Worm (Caenorhabditis elegans) whole organism, young adult: Measurements from ENCODE around the gene C08H9.16.
A peak's percentile ranks its signal among the peaks of the same experiment; 100 is the strongest.

Source experiments
- F10E7.11 ChIP-seq: sonication (generic microtip); optimal IDR thresholded peaks from 2 replicates; lab custom pipeline; 2017; ENCODE audit warnings: mild to moderate bottlenecking, missing genetic modification characterization, moderate library complexity, missing compliant biosample characterization
- F22D6.2 ChIP-seq: sonication (generic microtip); optimal IDR thresholded peaks from 2 replicates; lab custom pipeline; 2016; ENCODE audit warnings: mild to moderate bottlenecking, missing genetic modification characterization, missing compliant biosample characterization
- T07F8.4 ChIP-seq: sonication (generic microtip); optimal IDR thresholded peaks from 2 replicates; lab custom pipeline; 2016; ENCODE audit warnings: mild to moderate bottlenecking, missing genetic modification characterization, moderate library complexity, missing compliant biosample characterization
- T26A5.8 ChIP-seq: sonication (generic microtip); optimal IDR thresholded peaks from 2 replicates; lab custom pipeline; 2016; ENCODE audit warnings: missing genetic modification characterization, missing compliant biosample characterization
- Y53F4B.3 ChIP-seq: fragments of 200-800 bp; sonication (Bioruptor generic); IDR thresholded peaks from 2 replicates; pipeline ENCODE4 v1.3.6; 2022; ENCODE audit warnings: missing genetic modification reagents, missing genetic modification characterization, missing compliant biosample characterization
- Y53G8AR.9 ChIP-seq: fragments of 200-800 bp; sonication (Bioruptor generic); conservative IDR thresholded peaks from 2 replicates; pipeline ENCODE4 v1.3.6; 2022; ENCODE audit warnings: missing genetic modification reagents, missing genetic modification characterization, missing compliant biosample characterization
- Y95B8A.8 ChIP-seq: fragments of 200-800 bp; sonication (Bioruptor generic); IDR thresholded peaks from 2 replicates; pipeline ENCODE4 v1.3.6; 2022; ENCODE audit warnings: missing genetic modification reagents, missing genetic modification characterization, missing compliant biosample characterization
- ama-1 ChIP-seq, 3 experiments: fragments of 150-350 bp in 1 of 3; sonication (generic microtip) in 2 of 3; optimal IDR thresholded peaks; 2 replicates each; lab custom pipeline; 2014 to 2018; ENCODE audit warnings: missing biosample characterization in 2 of 3, missing genetic modification characterization in 2 of 3, missing genetic modification reagents in 2 of 3
- aptf-2 ChIP-seq: fragments of 200-800 bp; sonication (Bioruptor generic); conservative IDR thresholded peaks from 2 replicates; pipeline ENCODE4 v1.3.6; 2022; ENCODE audit warnings: missing genetic modification reagents, missing genetic modification characterization, missing compliant biosample characterization
- athp-1 ChIP-seq: sonication (generic microtip); optimal IDR thresholded peaks from 2 replicates; lab custom pipeline; 2017; ENCODE audit warnings: mild to moderate bottlenecking, missing genetic modification characterization, missing compliant biosample characterization
- attf-3 ChIP-seq: fragments of 200-800 bp; sonication (Bioruptor generic); conservative IDR thresholded peaks from 2 replicates; pipeline ENCODE4 v1.3.6; 2022; ENCODE audit warnings: missing genetic modification reagents, missing genetic modification characterization, missing compliant biosample characterization
- attf-5 ChIP-seq: fragments of 200-800 bp; sonication (Bioruptor generic); optimal IDR thresholded peaks from 2 replicates; lab custom pipeline; 2018; ENCODE audit warnings: mild to moderate bottlenecking, missing genetic modification characterization, missing compliant biosample characterization
- bed-2 ChIP-seq: fragments of 200-800 bp; sonication (Bioruptor generic); IDR thresholded peaks from 2 replicates; pipeline ENCODE4 v1.3.6; 2022; ENCODE audit warnings: missing genetic modification reagents, missing genetic modification characterization, missing compliant biosample characterization
- chd-7 ChIP-seq: sonication (generic microtip); optimal IDR thresholded peaks from 2 replicates; lab custom pipeline; 2016; ENCODE audit warnings: mild to moderate bottlenecking, missing genetic modification characterization, moderate library complexity, missing compliant biosample characterization
- die-1 ChIP-seq: sonication (generic microtip); optimal IDR thresholded peaks from 2 replicates; lab custom pipeline; 2016; ENCODE audit warnings: missing genotype, mild to moderate bottlenecking, missing genetic modification characterization, missing compliant biosample characterization
- dpff-1 ChIP-seq: sonication (generic microtip); optimal IDR thresholded peaks from 2 replicates; lab custom pipeline; 2017; ENCODE audit warnings: mild to moderate bottlenecking, missing genetic modification characterization, missing compliant biosample characterization
- egl-44 ChIP-seq: fragments of 200-800 bp; sonication (Bioruptor generic); IDR thresholded peaks from 2 replicates; pipeline ENCODE4 v1.3.6; 2022; ENCODE audit warnings: missing genetic modification reagents, missing genetic modification characterization, missing compliant biosample characterization
- egrh-3 ChIP-seq: fragments of 200-800 bp; sonication (Bioruptor generic); IDR thresholded peaks from 2 replicates; pipeline ENCODE4 v1.3.6; 2022; ENCODE audit warnings: missing genetic modification reagents, missing genetic modification characterization, missing compliant biosample characterization
- ets-4 ChIP-seq: fragments of 200-800 bp; sonication (Bioruptor generic); optimal IDR thresholded peaks from 2 replicates; lab custom pipeline; 2018; ENCODE audit warnings: mild to moderate bottlenecking, missing genetic modification characterization, missing compliant biosample characterization
- hlh-12 ChIP-seq: sonication (generic microtip); optimal IDR thresholded peaks from 2 replicates; lab custom pipeline; 2016; ENCODE audit warnings: missing genetic modification characterization, missing compliant biosample characterization
- hmg-1.2 ChIP-seq: fragments of 200-800 bp; sonication (Bioruptor generic); IDR thresholded peaks from 2 replicates; pipeline ENCODE4 v1.3.6; 2022; ENCODE audit warnings: missing genetic modification reagents, missing genetic modification characterization, missing compliant biosample characterization
- let-607 ChIP-seq, 2 experiments: fragments of 200-800 bp in 1 of 2; sonication (Bioruptor generic) in 1 of 2; sonication (generic microtip) in 1 of 2; optimal IDR thresholded peaks; 2 replicates each; lab custom pipeline; 2016 to 2018; ENCODE audit warnings: mild to moderate bottlenecking in 2 of 2, missing compliant biosample characterization in 2 of 2, missing genetic modification characterization in 2 of 2, moderate library complexity in 2 of 2, missing genotype in 1 of 2
- lsy-27 ChIP-seq: sonication (generic microtip); optimal IDR thresholded peaks from 2 replicates; lab custom pipeline; 2017; ENCODE audit warnings: missing genetic modification characterization, mild to moderate bottlenecking, missing compliant biosample characterization, antibody characterized with exemption, missing genotype, borderline replicate concordance; ENCODE audit not compliant: insufficient read depth
- madf-3 ChIP-seq: fragments of 200-800 bp; sonication (Bioruptor generic); IDR thresholded peaks from 2 replicates; pipeline ENCODE4 v1.3.6; 2022; ENCODE audit warnings: missing genetic modification reagents, missing genetic modification characterization, missing compliant biosample characterization
- mcd-1 ChIP-seq: fragments of 200-800 bp; sonication (Bioruptor generic); IDR thresholded peaks from 2 replicates; pipeline ENCODE4 v1.3.6; 2022; ENCODE audit warnings: missing genetic modification reagents, missing genetic modification characterization, missing compliant biosample characterization
- mes-4 ChIP-seq: sonication (generic microtip); optimal IDR thresholded peaks from 2 replicates; lab custom pipeline; 2016; ENCODE audit warnings: missing genotype, missing genetic modification characterization, missing compliant biosample characterization
- mxl-1 ChIP-seq: sonication (generic microtip); optimal IDR thresholded peaks from 2 replicates; lab custom pipeline; 2016; ENCODE audit warnings: missing genetic modification characterization, missing compliant biosample characterization
- nfyb-1 ChIP-seq: fragments of 200-800 bp; sonication (Bioruptor generic); IDR thresholded peaks from 2 replicates; pipeline ENCODE4 v1.3.6; 2022; ENCODE audit warnings: missing genetic modification reagents, missing genetic modification characterization, missing compliant biosample characterization
- nhr-120 ChIP-seq: fragments of 200-800 bp; sonication (Bioruptor generic); IDR thresholded peaks from 2 replicates; pipeline ENCODE4 v1.3.6; 2022; ENCODE audit warnings: missing genetic modification characterization, missing compliant biosample characterization
- nhr-179 ChIP-seq: sonication (generic microtip); optimal IDR thresholded peaks from 2 replicates; lab custom pipeline; 2016; ENCODE audit warnings: mild to moderate bottlenecking, missing genetic modification characterization, missing compliant biosample characterization
- nhr-80 ChIP-seq: sonication (generic microtip); optimal IDR thresholded peaks from 2 replicates; lab custom pipeline; 2016; ENCODE audit warnings: missing genetic modification characterization, missing compliant biosample characterization
- rec-8 ChIP-seq, 2 experiments: sonication (generic microtip); optimal IDR thresholded peaks; 2 replicates each; lab custom pipeline; 2016; ENCODE audit warnings: mild to moderate bottlenecking in 2 of 2, missing genetic modification characterization in 2 of 2, missing genetic modification reagents in 2 of 2, missing genotype in 2 of 2, missing biosample characterization in 1 of 2, missing compliant biosample characterization in 1 of 2, moderate library complexity in 1 of 2
- sdz-38 ChIP-seq: sonication (generic microtip); optimal IDR thresholded peaks from 2 replicates; lab custom pipeline; 2016; ENCODE audit warnings: missing genotype, missing genetic modification characterization, missing compliant biosample characterization
- snpc-3.4 ChIP-seq: sonication (generic microtip); optimal IDR thresholded peaks from 2 replicates; lab custom pipeline; 2017; ENCODE audit warnings: missing genetic modification characterization, mild to moderate bottlenecking, missing compliant biosample characterization, antibody characterized with exemption, moderate library complexity, missing genotype, missing genetic modification reagents
- snpc-4 ChIP-seq, 5 experiments: fragments of 150-350 bp in 1 of 5; sonication (generic microtip) in 4 of 5; optimal IDR thresholded peaks; 2 replicates each; lab custom pipeline; 2014 to 2018; ENCODE audit warnings: missing genetic modification characterization in 5 of 5, missing biosample characterization in 3 of 5, antibody characterized with exemption in 2 of 5, mild to moderate bottlenecking in 2 of 5, missing compliant biosample characterization in 2 of 5, missing genotype in 2 of 5, moderate library complexity in 2 of 5, missing genetic modification reagents in 1 of 5
- sptf-2 ChIP-seq: fragments of 200-800 bp; sonication (Bioruptor generic); optimal IDR thresholded peaks from 2 replicates; lab custom pipeline; 2018; ENCODE audit warnings: mild to moderate bottlenecking, missing genetic modification characterization, missing compliant biosample characterization
- tbp1 ChIP-seq: fragments of 200-800 bp; sonication (Bioruptor generic); optimal IDR thresholded peaks from 2 replicates; lab custom pipeline; 2018; ENCODE audit warnings: mild to moderate bottlenecking, missing genetic modification characterization, missing compliant biosample characterization
- tbx-9 ChIP-seq: sonication (generic microtip); optimal IDR thresholded peaks from 2 replicates; lab custom pipeline; 2016; ENCODE audit warnings: borderline replicate concordance, missing genetic modification characterization, inconsistent platforms, missing compliant biosample characterization
- unc-62 ChIP-seq: fragments of 150-350 bp; optimal IDR thresholded peaks from 2 replicates; lab custom pipeline; 2014; ENCODE audit warnings: missing biosample characterization, missing genetic modification reagents, missing genetic modification characterization
- zim-3 ChIP-seq: sonication (generic microtip); optimal IDR thresholded peaks from 2 replicates; lab custom pipeline; 2017; ENCODE audit warnings: mild to moderate bottlenecking, missing genetic modification characterization, moderate library complexity, missing compliant biosample characterization
- ztf-26 ChIP-seq: sonication (generic microtip); optimal IDR thresholded peaks from 2 replicates; lab custom pipeline; 2017; ENCODE audit warnings: missing genetic modification characterization, missing compliant biosample characterization

The C08H9.16 gene

DNA sequence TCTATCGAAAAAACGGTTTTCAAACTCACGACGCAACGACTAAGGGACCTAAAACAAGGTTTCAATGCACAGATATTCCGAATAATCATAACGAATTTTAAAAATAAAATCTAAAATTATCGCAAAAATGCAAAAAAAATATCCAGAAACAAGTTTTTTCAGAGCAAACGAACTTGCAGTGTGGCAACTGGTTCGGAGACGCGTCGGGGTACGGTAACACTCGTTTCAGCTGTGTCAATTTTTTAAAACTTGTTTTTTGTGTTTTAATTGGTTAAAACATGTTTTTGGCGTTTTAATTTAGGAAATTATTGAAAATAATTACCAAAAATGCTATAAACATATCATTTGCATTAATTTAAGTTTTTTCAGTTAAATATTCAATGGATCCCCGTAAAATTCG lies at the start of gene C08H9.16 (continued):
- TF ChIP-seq hmg-1.2 (GFP tag; lab: Robert Waterston, UW): peak; percentile 41; the same call in 1 of the 2 replicates
- no peak for TF ChIP-seq zim-3 (tag; lab: Kevin White, UChicago)
- TF ChIP-seq tbx-9: no peak
- no peak for TF ChIP-seq Y95B8A.8 (GFP tag; lab: Robert Waterston, UW)
- peak; percentile 26 for TF ChIP-seq attf-5
- peak; percentile 7 for TF ChIP-seq snpc-3.4
- TF ChIP-seq nhr-80 (tag; lab: Kevin White, UChicago): no peak

DNA sequence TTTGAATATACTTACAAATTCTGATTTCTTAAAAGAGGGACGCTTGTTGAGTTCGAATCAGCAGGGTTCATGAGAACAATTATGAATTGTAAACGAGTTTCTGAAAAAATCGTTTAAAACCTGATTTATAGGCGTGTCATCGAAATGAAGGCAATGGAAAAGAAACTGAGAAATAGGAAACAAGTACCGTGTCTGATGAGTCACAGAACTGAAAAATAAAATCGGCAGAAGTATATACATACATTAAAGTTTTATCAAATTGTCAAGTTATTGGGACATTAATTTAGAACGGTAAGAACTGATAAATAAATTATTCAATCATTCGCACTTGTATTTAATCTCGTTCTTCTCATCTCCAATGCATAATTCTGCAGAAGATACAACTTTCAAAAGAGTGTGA lies 47.3 kb upstream of the C08H9.16 start, which contains the start of gene chil-9:
TSS of gene chil-9 (minus strand) at position 101 of the 400 bp plus-strand sequence.
- no peak for TF ChIP-seq rec-8 (tag; optimal IDR thresholded peaks at IDR 0.05; lab: Kevin White, UChicago)
- no peak for TF ChIP-seq aptf-2
- TF ChIP-seq athp-1 (tag; lab: Kevin White, UChicago): no peak
- TF ChIP-seq ama-1 (optimal IDR thresholded peaks at IDR 0.05; lab: Kevin White, UChicago): no peak
- TF ChIP-seq ama-1 (GFP tag; optimal IDR thresholded peaks at IDR 0.05; lab: Kevin White, UChicago): no peak
- TF ChIP-seq attf-3 (GFP tag; lab: Robert Waterston, UW): no peak
- TF ChIP-seq mcd-1 (GFP tag; lab: Robert Waterston, UW): no peak
- no peak for TF ChIP-seq ztf-26 (tag; lab: Kevin White, UChicago)
- TF ChIP-seq nfyb-1: no peak
- no peak for TF ChIP-seq tbp1

DNA sequence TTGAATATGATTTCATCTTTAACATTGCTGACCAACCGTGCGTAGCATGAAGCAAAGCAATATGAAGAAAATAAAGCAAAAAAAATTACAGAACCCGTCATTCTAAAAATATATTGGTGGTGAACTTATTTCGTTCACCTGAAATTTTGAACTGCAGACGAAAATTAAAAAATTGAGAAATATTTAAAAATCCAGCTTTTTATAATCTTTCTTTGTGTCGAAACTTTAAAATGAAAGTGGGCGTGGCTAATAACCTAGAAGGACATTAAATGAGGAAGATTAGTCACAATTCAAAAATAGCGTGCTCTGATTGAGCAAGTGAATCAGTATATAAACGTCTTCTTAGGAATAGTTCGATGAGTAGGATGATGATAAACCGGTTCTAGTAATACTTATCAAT lies 43.1 kb upstream of the C08H9.16 start, which contains the start of gene old-2:
TSS of gene old-2 (minus strand) at position 101 of the 400 bp plus-strand sequence.
- no peak for TF ChIP-seq let-607 (tag; optimal IDR thresholded peaks at IDR 0.05; lab: Kevin White, UChicago)
- no peak for TF ChIP-seq ets-4

DNA sequence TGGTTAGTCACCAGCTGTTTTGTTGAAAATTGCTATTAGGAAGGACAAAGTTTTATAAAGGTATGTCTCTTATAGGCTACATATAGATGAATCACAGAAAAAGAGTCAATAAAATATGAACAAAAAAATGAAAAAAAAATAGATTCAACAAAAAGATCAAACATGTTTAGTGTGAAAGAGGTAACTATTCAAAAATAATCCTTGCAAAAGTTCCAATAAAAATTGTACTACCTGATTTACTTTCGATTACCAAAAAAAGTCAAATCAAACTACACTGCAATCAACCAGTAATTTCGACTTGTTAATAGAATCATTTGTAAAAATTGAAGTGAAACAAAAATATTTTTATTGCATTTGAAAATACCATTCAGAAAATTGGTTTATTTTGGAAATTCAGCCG lies 41.6 kb upstream of the C08H9.16 start, which contains the start of gene ZK938.10:
TSS of gene ZK938.10 (minus strand) at position 101 of the 400 bp plus-strand sequence.
- TF ChIP-seq die-1 (no peak), chd-7 (no peak), let-607 (tag; optimal IDR thresholded peaks at IDR 0.05; lab: Kevin White, UChicago) (no peak), T26A5.8 (tag; lab: Kevin White, UChicago) (no peak), madf-3 (GFP tag; lab: Robert Waterston, UW) (no peak), egrh-3 (no peak), bed-2 (GFP tag; lab: Robert Waterston, UW) (no peak), athp-1 (tag; lab: Kevin White, UChicago) (no peak), egl-44 (GFP tag; lab: Robert Waterston, UW) (no peak)

DNA sequence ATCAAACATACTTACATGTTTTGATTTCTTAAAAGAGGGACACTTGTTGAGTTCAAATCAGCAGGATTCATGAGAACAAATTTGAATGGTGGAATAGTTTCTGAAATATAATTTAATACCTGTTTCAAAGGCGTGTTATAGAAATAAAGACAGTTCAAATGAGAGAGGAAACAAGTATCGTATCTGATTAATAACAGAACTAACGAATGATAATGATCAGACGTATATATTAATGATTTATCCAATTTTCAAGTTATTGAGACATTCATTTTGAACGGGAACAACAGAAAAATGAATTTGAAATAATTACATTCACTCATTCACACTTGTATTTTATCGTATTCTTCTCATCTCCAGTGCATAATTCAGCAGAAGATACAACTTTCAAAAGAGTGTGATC lies 37.0 kb upstream of the C08H9.16 start, which contains the start of gene chil-4:
TSS of gene chil-4 (minus strand) at position 101 of the 400 bp plus-strand sequence.
- TF ChIP-seq snpc-4 (GFP tag; optimal IDR thresholded peaks at IDR 0.05; lab: Kevin White, UChicago): no peak
- no peak for TF ChIP-seq snpc-4 (tag; optimal IDR thresholded peaks at IDR 0.05; lab: Kevin White, UChicago)
- no peak for TF ChIP-seq lsy-27 (tag; lab: Kevin White, UChicago)
- TF ChIP-seq unc-62 (GFP tag; lab: Kevin White, UChicago): no peak
- no peak for TF ChIP-seq Y53G8AR.9 (GFP tag; lab: Robert Waterston, UW)
- no peak for TF ChIP-seq F22D6.2
- no peak for TF ChIP-seq F10E7.11
- TF ChIP-seq Y95B8A.8 (GFP tag; lab: Robert Waterston, UW): no peak
- no peak for TF ChIP-seq sptf-2
- no peak for TF ChIP-seq egl-44 (GFP tag; lab: Robert Waterston, UW)
- no peak for TF ChIP-seq mxl-1 (tag; lab: Kevin White, UChicago)
- TF ChIP-seq T26A5.8 (tag; lab: Kevin White, UChicago): no peak
- no peak for TF ChIP-seq nhr-179
- TF ChIP-seq nhr-120: no peak
- TF ChIP-seq sdz-38: no peak
- no peak for TF ChIP-seq mes-4
- TF ChIP-seq hlh-12 (tag; lab: Kevin White, UChicago): no peak
- no peak for TF ChIP-seq Y53F4B.3 (GFP tag; lab: Robert Waterston, UW)
- no peak for TF ChIP-seq dpff-1 (tag; lab: Kevin White, UChicago)
- TF ChIP-seq T07F8.4 (tag; lab: Kevin White, UChicago): no peak
- no peak for TF ChIP-seq chd-7
